Fruit fly (Drosophila melanogaster) whole organism: ENCODE data around the gene BHD.

Experiments
- CG8478 ChIP-seq: fragments of >200 bp; optimal IDR thresholded peaks from 2 replicates; lab custom pipeline; 2018; ENCODE audit warnings: inconsistent platforms
- Dll ChIP-seq: fragments of >200 bp; optimal IDR thresholded peaks from 2 replicates; lab custom pipeline; 2017
- EcR ChIP-seq, 2 experiments: fragments of >200 bp; optimal IDR thresholded peaks; 2 replicates each; lab custom pipeline; 2017; ENCODE audit warnings: missing biosample characterization in 2 of 2, missing genetic modification characterization in 2 of 2, missing genetic modification reagents in 2 of 2
- pan ChIP-seq: fragments of >200 bp; optimal IDR thresholded peaks from 2 replicates; lab custom pipeline; 2017
- psq ChIP-seq: fragments of >200 bp; optimal IDR thresholded peaks from 2 replicates; lab custom pipeline; 2017
- usp ChIP-seq: fragments of >200 bp; optimal IDR thresholded peaks from 2 replicates; lab custom pipeline; 2017; ENCODE audit warnings: missing biosample characterization, missing genetic modification characterization, mixed read lengths

BHD gene

dm6 chr3L:7258267-7258666, 19.9 kb downstream of the BHD start:
- TF ChIP-seq psq (lab: Kevin White, UChicago): no peak
- no peak for TF ChIP-seq EcR (GFP tag; optimal IDR thresholded peaks at IDR 0.05; lab: Kevin White, UChicago)
- TF ChIP-seq pan (lab: Kevin White, UChicago): no peak
- no peak for TF ChIP-seq usp (GFP tag; lab: Kevin White, UChicago)
- TF ChIP-seq CG8478 (lab: Kevin White, UChicago): no peak
- TF ChIP-seq Dll: no peak

dm6 chr3L:7262471-7262870, 24.1 kb downstream of the BHD start:
- no peak for TF ChIP-seq usp (GFP tag; lab: Kevin White, UChicago)
- TF ChIP-seq pan (lab: Kevin White, UChicago): no peak
- TF ChIP-seq Dll: no peak
- no peak for TF ChIP-seq CG8478 (lab: Kevin White, UChicago)
- TF ChIP-seq EcR (GFP tag; optimal IDR thresholded peaks at IDR 0.05; lab: Kevin White, UChicago): no peak
- TF ChIP-seq psq (lab: Kevin White, UChicago): no peak

- TF ChIP-seq Dll: peak; percentile 24
- TF ChIP-seq usp (GFP tag; lab: Kevin White, UChicago): no peak
Observed at dm6 chr3L:7263757-7264516, 25.6 kb downstream of the BHD start, which contains the start of gene CG14830. Gene CG14830, minus strand, starts transcription at chr3L:7263920.

- TF ChIP-seq CG8478 (lab: Kevin White, UChicago) (no peak), pan (lab: Kevin White, UChicago) (no peak), EcR (GFP tag; optimal IDR thresholded peaks at IDR 0.05; lab: Kevin White, UChicago) (no peak), Dll (no peak), psq (lab: Kevin White, UChicago) (no peak), usp (GFP tag; lab: Kevin White, UChicago) (no peak)
Observed at dm6 chr3L:7283541-7283940, 45.2 kb downstream of the BHD start.
